Fruit fly (Drosophila melanogaster): ENCODE results near the gene CG14275.

The CG14275 gene

dm6 chr2L:8279400-8280065 lies 47.7 kb upstream of the CG14275 start (continued):
- TF ChIP-seq CG1233 (GFP tag; optimal IDR thresholded peaks at IDR 0.05), result peak; percentile 57
- TF ChIP-seq CG13624 (GFP tag; optimal IDR thresholded peaks at IDR 0.05), result no peak
- TF ChIP-seq lov (optimal IDR thresholded peaks at IDR 0.05), result no peak
- peak; percentile 71; the same call in 1 of the 3 replicates for TF ChIP-seq lov (GFP tag; IDR thresholded peaks at IDR 0.05)
- no peak for TF ChIP-seq sd (tag; optimal IDR thresholded peaks at IDR 0.05)
- peak; percentile 71 for TF ChIP-seq Hsf (GFP tag; optimal IDR thresholded peaks at IDR 0.05)
- peak; percentile 63 for TF ChIP-seq onecut (GFP tag; IDR thresholded peaks at IDR 0.05)
- TF ChIP-seq crc (GFP tag; optimal IDR thresholded peaks at IDR 0.05), result peak; percentile 8
- no peak for TF ChIP-seq CG12299 (tag; optimal IDR thresholded peaks at IDR 0.05)
- TF ChIP-seq ci (GFP tag; IDR thresholded peaks at IDR 0.05), result peak; percentile 71
- no peak for TF ChIP-seq gsb (GFP tag; IDR thresholded peaks at IDR 0.05)
- peak; percentile 59 for TF ChIP-seq CG11504 (tag; optimal IDR thresholded peaks at IDR 0.05)
- TF ChIP-seq CG17359 (tag; optimal IDR thresholded peaks at IDR 0.05), result peak; percentile 48
- TF ChIP-seq grau (tag; optimal IDR thresholded peaks at IDR 0.05), result peak; percentile 71
- no peak for TF ChIP-seq CG11398 (GFP tag; optimal IDR thresholded peaks at IDR 0.05)
- no peak for TF ChIP-seq gce (GFP tag; IDR thresholded peaks at IDR 0.05)
- peak; percentile 49 for TF ChIP-seq pnt (GFP tag; optimal IDR thresholded peaks at IDR 0.05)
- TF ChIP-seq hbn (GFP tag; IDR thresholded peaks at IDR 0.05; ENCODE audit: partially characterized antibody), result no peak
- peak; percentile 89 for TF ChIP-seq CG17829 (tag; optimal IDR thresholded peaks at IDR 0.05)
- no peak for TF ChIP-seq pho (GFP tag; optimal IDR thresholded peaks at IDR 0.05)
- no peak for TF ChIP-seq cas (GFP tag; IDR thresholded peaks at IDR 0.05)
- TF ChIP-seq CG9932 (GFP tag; IDR thresholded peaks at IDR 0.05), result 0 out of 2 replicates have a peak, but pooled peaks have one; percentile 4
- no peak for TF ChIP-seq Myb (GFP tag; optimal IDR thresholded peaks at IDR 0.05)
- peak; percentile 52 for TF ChIP-seq org-1 (GFP tag; optimal IDR thresholded peaks at IDR 0.05)
- no peak for TF ChIP-seq CG7928 (GFP tag; optimal IDR thresholded peaks at IDR 0.05)
- TF ChIP-seq CG7987 (GFP tag; optimal IDR thresholded peaks at IDR 0.05), result no peak
- TF ChIP-seq CG3838 (GFP tag; optimal IDR thresholded peaks at IDR 0.05), result peak; percentile 21
- TF ChIP-seq CG18011 (GFP tag; optimal IDR thresholded peaks at IDR 0.05), result no peak
- TF ChIP-seq CG4820 (GFP tag; optimal IDR thresholded peaks at IDR 0.05), result peak; percentile 74
- peak; percentile 86 for TF ChIP-seq CG4360 (GFP tag; IDR thresholded peaks at IDR 0.05)
- peak; percentile 49 for TF ChIP-seq Sox100B (GFP tag; optimal IDR thresholded peaks at IDR 0.05)
- TF ChIP-seq ase (GFP tag; IDR thresholded peaks at IDR 0.05), result no peak
- no peak for TF ChIP-seq vnd (GFP tag; IDR thresholded peaks at IDR 0.05; ENCODE audit: partially characterized antibody)
- TF ChIP-seq Dbx (GFP tag; IDR thresholded peaks at IDR 0.05), result no peak
- peak; percentile 41 for TF ChIP-seq ssp (GFP tag; IDR thresholded peaks at IDR 0.05)
- TF ChIP-seq CG7786 (GFP tag; optimal IDR thresholded peaks at IDR 0.05), result peak; percentile 47
- peak; percentile 31 for TF ChIP-seq CG4854 (GFP tag; optimal IDR thresholded peaks at IDR 0.05)
- TF ChIP-seq ems (GFP tag; optimal IDR thresholded peaks at IDR 0.05), result peak; percentile 30
- no peak for TF ChIP-seq pfk (GFP tag; optimal IDR thresholded peaks at IDR 0.05)
- TF ChIP-seq Opbp (GFP tag; IDR thresholded peaks at IDR 0.05; ENCODE audit: partially characterized antibody), result no peak
- peak; percentile 82 for TF ChIP-seq CG2202 (tag; optimal IDR thresholded peaks at IDR 0.05)
- TF ChIP-seq Meics (GFP tag; optimal IDR thresholded peaks at IDR 0.05), result peak; percentile 4
- TF ChIP-seq CG11696 (GFP tag; IDR thresholded peaks at IDR 0.05), result no peak
- peak; percentile 55; the same call in 1 of the 2 replicates for TF ChIP-seq E2f1 (GFP tag; IDR thresholded peaks at IDR 0.05)
- TF ChIP-seq Spps (tag; optimal IDR thresholded peaks at IDR 0.05), result peak; percentile 86
- TF ChIP-seq ato (GFP tag; IDR thresholded peaks at IDR 0.05; ENCODE audit: partially characterized antibody), result no peak
- peak; percentile 94 for TF ChIP-seq corto (GFP tag; optimal IDR thresholded peaks at IDR 0.05)
- no peak for TF ChIP-seq kah (GFP tag; optimal IDR thresholded peaks at IDR 0.05)
- TF ChIP-seq run (tag; optimal IDR thresholded peaks at IDR 0.05), result no peak
- TF ChIP-seq CG3163 (GFP tag; optimal IDR thresholded peaks at IDR 0.05), result no peak
- TF ChIP-seq Gsc (GFP tag; IDR thresholded peaks at IDR 0.05), result no peak

All from whole organism, embryonic.